Worm (Caenorhabditis elegans): ENCODE results near the gene F41E6.5.

DNA sequence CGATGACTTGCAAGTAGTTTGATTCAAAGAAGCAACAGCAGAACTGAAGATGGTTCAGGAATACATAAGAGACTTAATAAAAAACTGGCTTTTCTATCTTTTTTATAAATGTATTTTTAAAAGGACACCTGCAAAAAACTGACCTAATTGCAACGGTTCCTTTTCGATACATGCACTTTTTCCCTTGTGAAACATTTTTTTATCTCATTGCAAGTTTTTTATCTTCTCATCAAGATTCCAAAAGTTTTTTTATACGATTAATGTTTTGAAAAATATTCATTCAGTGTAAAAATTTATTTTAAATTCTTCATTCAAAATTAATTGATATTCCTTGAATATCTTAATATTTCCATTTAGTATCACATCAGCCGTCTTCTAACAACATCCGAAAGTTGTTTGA is 32.3 kb downstream of the F41E6.5 start, which contains the start of gene oac-29:
- TF ChIP-seq ceh-83 (GFP tag; optimal IDR thresholded peaks at IDR 0.05) (no peak), nhr-12 (tag; optimal IDR thresholded peaks at IDR 0.05) (no peak), blmp-1 (tag; optimal IDR thresholded peaks at IDR 0.05) (no peak), mls-2 (tag; optimal IDR thresholded peaks at IDR 0.05) (no peak), zip-8 (tag; optimal IDR thresholded peaks at IDR 0.05) (no peak), unc-62 (GFP tag; optimal IDR thresholded peaks at IDR 0.05) (no peak), snpc-4 (tag; optimal IDR thresholded peaks at IDR 0.05) (no peak), nhr-2 (tag; optimal IDR thresholded peaks at IDR 0.05) (no peak), lin-13 (tag; optimal IDR thresholded peaks at IDR 0.05) (no peak), elt-3 (tag; optimal IDR thresholded peaks at IDR 0.05) (no peak)

Data from whole organism, mixed stage, embryonic.